Worm (Caenorhabditis elegans) whole organism, midembryonic: ENCODE measurements around the gene srh-97.

Experiments used
- T22C8.4 ChIP-seq: fragments of 200-800 bp; sonication (Bioruptor generic); IDR thresholded peaks from 2 replicates; pipeline ENCODE4 v1.3.6; 2022; ENCODE audit warnings: missing genetic modification characterization, missing compliant biosample characterization
- cog-1 ChIP-seq: sonication (generic microtip); optimal IDR thresholded peaks from 2 replicates; lab custom pipeline; 2016; ENCODE audit warnings: missing genetic modification characterization, missing compliant biosample characterization
- flt-1 ChIP-seq: fragments of 200-800 bp; sonication (Bioruptor generic); IDR thresholded peaks from 2 replicates; pipeline ENCODE4 v1.3.6; 2022; ENCODE audit warnings: missing genetic modification characterization, missing compliant biosample characterization
- klf-2 ChIP-seq: fragments of 200-800 bp; sonication (Bioruptor generic); conservative IDR thresholded peaks from 2 replicates; pipeline ENCODE4 v1.3.6; 2022; ENCODE audit warnings: missing genetic modification reagents, missing genetic modification characterization, missing compliant biosample characterization
- med-1 ChIP-seq: sonication (generic microtip); optimal IDR thresholded peaks from 2 replicates; lab custom pipeline; 2017; ENCODE audit warnings: missing genetic modification characterization, mild to moderate bottlenecking, missing compliant biosample characterization, antibody characterized with exemption, missing genetic modification reagents; ENCODE audit not compliant: insufficient read depth
- ref-1 ChIP-seq: fragments of 200-800 bp; sonication (Bioruptor generic); conservative IDR thresholded peaks from 2 replicates; pipeline ENCODE4 v1.3.6; 2022; ENCODE audit warnings: missing genetic modification reagents, missing genetic modification characterization, missing compliant biosample characterization
- tab-1 ChIP-seq: fragments of 200-800 bp; sonication (Bioruptor generic); IDR thresholded peaks from 2 replicates; pipeline ENCODE4 v1.3.6; 2022; ENCODE audit warnings: missing genetic modification characterization, missing compliant biosample characterization
- ztf-23 ChIP-seq: fragments of 200-800 bp; sonication (Bioruptor generic); IDR thresholded peaks from 2 replicates; pipeline ENCODE4 v1.3.6; 2022; ENCODE audit warnings: missing genetic modification reagents, missing genetic modification characterization, missing compliant biosample characterization
- ztf-29 ChIP-seq: fragments of 200-800 bp; sonication (Bioruptor generic); IDR thresholded peaks from 2 replicates; pipeline ENCODE4 v1.3.6; 2022; ENCODE audit warnings: missing genetic modification reagents, missing genetic modification characterization, missing compliant biosample characterization

srh-97 gene

ce11 chrV:16992383-16992782 lies 24.5 kb upstream of the srh-97 start:
- TF ChIP-seq cog-1 (tag; lab: Kevin White, UChicago) (no peak), klf-2 (GFP tag; lab: Robert Waterston, UW) (no peak), flt-1 (no peak), tab-1 (GFP tag; lab: Robert Waterston, UW) (no peak), ref-1 (GFP tag; lab: Robert Waterston, UW) (no peak), T22C8.4 (GFP tag; lab: Robert Waterston, UW) (no peak), med-1 (GFP tag; lab: Kevin White, UChicago) (no peak), ztf-29 (GFP tag; lab: Robert Waterston, UW) (no peak), ztf-23 (no peak)

ce11 chrV:17000204-17000603 lies 16.7 kb upstream of the srh-97 start, which contains the start of gene str-217:
Gene str-217, minus strand, starts transcription at chrV:17000304.
- no peak for TF ChIP-seq cog-1 (tag; lab: Kevin White, UChicago)
- TF ChIP-seq T22C8.4 (GFP tag; lab: Robert Waterston, UW): no peak

ce11 chrV:17000635-17001034 lies 16.3 kb upstream of the srh-97 start:
- TF ChIP-seq ztf-23 (no peak), tab-1 (GFP tag; lab: Robert Waterston, UW) (no peak), med-1 (GFP tag; lab: Kevin White, UChicago) (no peak), ref-1 (GFP tag; lab: Robert Waterston, UW) (no peak), cog-1 (tag; lab: Kevin White, UChicago) (no peak), flt-1 (no peak), T22C8.4 (GFP tag; lab: Robert Waterston, UW) (no peak), ztf-29 (GFP tag; lab: Robert Waterston, UW) (no peak), klf-2 (GFP tag; lab: Robert Waterston, UW) (no peak)

- TF ChIP-seq med-1 (GFP tag; lab: Kevin White, UChicago) (no peak), flt-1 (no peak), klf-2 (GFP tag; lab: Robert Waterston, UW) (no peak), ztf-29 (GFP tag; lab: Robert Waterston, UW) (no peak), cog-1 (tag; lab: Kevin White, UChicago) (no peak), ref-1 (GFP tag; lab: Robert Waterston, UW) (no peak), tab-1 (GFP tag; lab: Robert Waterston, UW) (no peak), T22C8.4 (GFP tag; lab: Robert Waterston, UW) (no peak), ztf-23 (no peak)
Measured at ce11 chrV:17001167-17001566, 15.7 kb upstream of the srh-97 start, which contains the start of gene sri-9. Gene sri-9, plus strand, starts transcription at chrV:17001467.

DNA sequence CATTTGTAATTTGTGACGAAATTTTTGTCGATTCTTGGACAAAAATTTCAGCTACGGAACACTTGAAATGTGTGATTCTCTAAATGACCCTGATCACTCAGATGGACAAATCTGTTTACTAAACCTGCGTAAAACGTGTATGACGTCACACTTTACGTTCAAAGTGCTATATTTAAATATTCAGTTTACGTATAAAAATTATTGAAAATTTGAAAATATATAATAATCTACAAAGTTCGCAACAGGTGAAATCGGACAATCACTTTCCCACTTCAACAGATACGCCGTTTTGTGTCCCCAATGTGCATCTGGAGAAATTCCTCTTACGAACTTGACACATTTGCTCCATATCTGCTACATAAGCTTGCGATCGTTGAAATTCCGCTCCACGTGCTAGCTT lies 11.7 kb upstream of the srh-97 start, which contains the start of gene srh-131:
Gene srh-131, plus strand, starts transcription at position 301 of the 400 bp plus-strand sequence.
- TF ChIP-seq cog-1 (tag; lab: Kevin White, UChicago) (no peak), med-1 (GFP tag; lab: Kevin White, UChicago) (no peak), klf-2 (GFP tag; lab: Robert Waterston, UW) (no peak), T22C8.4 (GFP tag; lab: Robert Waterston, UW) (no peak), tab-1 (GFP tag; lab: Robert Waterston, UW) (no peak), ztf-23 (no peak), flt-1 (no peak), ref-1 (GFP tag; lab: Robert Waterston, UW) (no peak), ztf-29 (GFP tag; lab: Robert Waterston, UW) (no peak)

- TF ChIP-seq ref-1 (GFP tag; lab: Robert Waterston, UW) (no peak), tab-1 (GFP tag; lab: Robert Waterston, UW) (no peak), T22C8.4 (GFP tag; lab: Robert Waterston, UW) (no peak), med-1 (GFP tag; lab: Kevin White, UChicago) (no peak), klf-2 (GFP tag; lab: Robert Waterston, UW) (no peak), ztf-29 (GFP tag; lab: Robert Waterston, UW) (no peak), ztf-23 (no peak), flt-1 (no peak), cog-1 (tag; lab: Kevin White, UChicago) (no peak)
Measured at ce11 chrV:17008302-17008701, 8.6 kb upstream of the srh-97 start, which contains the start of gene sri-69. Gene sri-69, minus strand, starts transcription at chrV:17008402.

DNA sequence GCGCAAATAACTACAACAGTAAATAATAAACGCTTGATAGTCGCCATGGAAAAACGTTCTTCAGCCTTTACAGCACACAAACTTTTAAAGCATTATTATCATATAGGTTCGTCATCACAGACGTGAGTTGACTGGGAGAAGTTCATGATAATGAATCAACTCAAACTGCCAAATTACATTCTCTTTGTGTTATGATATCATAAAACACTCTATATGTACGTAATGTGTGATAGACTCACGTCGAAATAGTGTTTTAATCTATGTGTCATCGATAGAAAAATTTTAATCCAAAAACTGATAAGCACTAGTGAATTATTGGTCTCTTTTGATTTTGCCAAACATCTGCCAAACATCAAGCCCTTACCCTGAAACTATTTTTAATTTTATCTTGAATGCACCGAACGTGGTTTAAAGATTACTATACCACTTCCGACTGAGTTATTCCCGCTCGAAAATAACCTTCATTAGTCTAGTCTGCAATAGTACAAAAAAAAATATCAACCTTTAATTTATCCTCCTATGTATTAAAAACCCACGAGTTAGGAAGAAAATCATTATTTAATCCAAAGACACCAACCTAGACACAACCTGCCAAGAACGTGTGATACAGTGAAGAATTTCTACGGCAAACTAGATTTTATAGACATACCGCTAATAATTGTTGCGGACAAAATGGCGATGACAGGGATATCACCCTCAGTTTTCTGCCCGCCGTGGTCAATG lies 7.4 kb upstream of the srh-97 start, which contains the start of the genes clc-12 and clec-240:
Gene clc-12, minus strand, starts transcription at position 47 of the 723 bp plus-strand sequence.
Gene clec-240, plus strand, starts transcription at position 673 of the 723 bp plus-strand sequence.
- TF ChIP-seq ztf-23: no peak
- no peak for TF ChIP-seq ref-1 (GFP tag; lab: Robert Waterston, UW)
- TF ChIP-seq ztf-29 (GFP tag; lab: Robert Waterston, UW): no peak
- no peak for TF ChIP-seq klf-2 (GFP tag; lab: Robert Waterston, UW)
- TF ChIP-seq flt-1: no peak
- TF ChIP-seq tab-1 (GFP tag; lab: Robert Waterston, UW): no peak
- no peak for TF ChIP-seq cog-1 (tag; lab: Kevin White, UChicago)
- TF ChIP-seq T22C8.4 (GFP tag; lab: Robert Waterston, UW): no peak
- TF ChIP-seq med-1 (GFP tag; lab: Kevin White, UChicago): no peak

- TF ChIP-seq ztf-23: no peak
Measured at ce11 chrV:17013232-17013631, 3.7 kb upstream of the srh-97 start, which contains the start of gene clec-241. Gene clec-241, minus strand, starts transcription at chrV:17013332.

DNA sequence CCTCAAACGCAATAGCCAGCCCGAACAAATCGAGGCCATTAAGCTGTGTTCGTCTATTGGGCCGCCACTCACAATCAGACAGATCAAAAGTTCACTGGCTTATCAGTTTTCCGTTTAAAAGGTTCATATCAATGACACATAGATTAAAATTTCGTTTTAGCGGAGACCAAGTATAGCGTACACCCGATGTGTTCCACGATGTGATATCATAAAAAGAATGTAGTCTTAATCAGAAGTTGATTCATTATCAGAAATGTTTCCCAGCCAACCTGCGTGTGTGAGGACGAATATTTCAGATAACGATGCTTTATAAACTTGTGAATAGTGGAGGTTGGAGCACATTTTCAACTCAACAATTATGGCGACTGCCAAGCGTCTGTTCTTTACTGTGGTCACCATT lies 2.8 kb upstream of the srh-97 start, which contains the start of gene clc-13:
Gene clc-13, plus strand, starts transcription at position 359 of the 400 bp plus-strand sequence.
- TF ChIP-seq ztf-29 (GFP tag; lab: Robert Waterston, UW) (no peak), ztf-23 (no peak)
